Worm (Caenorhabditis elegans): ENCODE data around the gene cutl-12.

DNA sequence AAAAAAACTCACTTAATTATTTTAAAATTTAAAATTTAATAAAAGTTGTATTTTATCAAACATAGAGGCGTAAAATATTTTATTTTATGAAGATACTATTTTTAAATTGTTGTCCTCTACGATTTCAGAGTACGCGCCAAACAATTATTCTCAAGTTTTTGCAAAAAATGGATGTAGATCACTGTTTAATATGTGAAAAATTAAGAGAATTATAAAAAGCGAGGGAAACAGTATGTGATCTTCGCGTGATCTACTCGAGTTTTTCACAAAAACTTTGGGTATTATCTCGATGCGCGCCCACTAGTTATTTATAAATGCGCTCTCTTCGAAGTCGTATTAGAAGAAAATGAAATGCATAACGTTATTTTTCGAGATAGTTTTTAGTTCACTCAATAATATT lies 14.6 kb upstream of the cutl-12 start:
- TF ChIP-seq ceh-88 (GFP tag; IDR thresholded peaks at IDR 0.05): no peak
- no peak for TF ChIP-seq ama-1 (optimal IDR thresholded peaks at IDR 0.05)
- no peak for TF ChIP-seq blmp-1 (tag; optimal IDR thresholded peaks at IDR 0.05)
- TF ChIP-seq lsy-2 (tag; optimal IDR thresholded peaks at IDR 0.05): no peak
- TF ChIP-seq nhr-12 (tag; optimal IDR thresholded peaks at IDR 0.05): no peak
- TF ChIP-seq jun-1 (tag; optimal IDR thresholded peaks at IDR 0.05): no peak
- TF ChIP-seq nhr-11 (tag; optimal IDR thresholded peaks at IDR 0.05): no peak
- no peak for TF ChIP-seq lin-14 (GFP tag; optimal IDR thresholded peaks at IDR 0.05)
- TF ChIP-seq lin-13 (GFP tag; optimal IDR thresholded peaks at IDR 0.05): no peak

All from whole organism, L1 larva.